Fruit fly (Drosophila melanogaster) whole organism, embryonic: ENCODE measurements around the gene Cys.

ENCODE experiments used
- ATbp ChIP-seq: fragments of 200-800 bp; sonication (Bioruptor generic); optimal IDR thresholded peaks from 2 replicates; lab custom pipeline; 2017; ENCODE audit warnings: missing biosample characterization, mild to moderate bottlenecking, missing genetic modification characterization, missing genetic modification reagents
- Abd-B ChIP-seq: fragments of 200-800 bp; sonication (Bioruptor generic); optimal IDR thresholded peaks from 2 replicates; lab custom pipeline; 2018; ENCODE audit warnings: missing biosample characterization, mild to moderate bottlenecking, missing genetic modification characterization, moderate library complexity
- CG10321 ChIP-seq: fragments of 200-800 bp; sonication (Bioruptor generic); IDR thresholded peaks from 2 replicates; pipeline ENCODE4 v1.3.6; 2022; ENCODE audit warnings: missing biosample characterization, missing genetic modification characterization
- CG11093 ChIP-seq: fragments of 200-800 bp; sonication (Bioruptor generic); IDR thresholded peaks from 3 replicates; pipeline ENCODE4 v1.3.6; 2022; ENCODE audit warnings: missing biosample characterization, missing genetic modification characterization
- CG11504 ChIP-seq: fragments of 200-800 bp; sonication (Bioruptor generic); optimal IDR thresholded peaks from 3 replicates; lab custom pipeline; 2019; ENCODE audit warnings: missing biosample characterization, mild to moderate bottlenecking, missing genetic modification characterization, moderate library complexity
- CG12104 ChIP-seq: fragments of 200-800 bp; sonication (Bioruptor generic); optimal IDR thresholded peaks from 3 replicates; lab custom pipeline; 2016; ENCODE audit warnings: missing biosample characterization, missing genetic modification characterization
- CG12219 ChIP-seq: fragments of 200-800 bp; sonication (Bioruptor generic); optimal IDR thresholded peaks from 3 replicates; lab custom pipeline; 2018; ENCODE audit warnings: missing biosample characterization, mild to moderate bottlenecking, missing genetic modification characterization
- CG1602 ChIP-seq: fragments of 200-800 bp; sonication (Bioruptor generic); optimal IDR thresholded peaks from 3 replicates; lab custom pipeline; 2016; ENCODE audit warnings: missing biosample characterization, missing genetic modification characterization
- CG18262 ChIP-seq: fragments of 200-800 bp; optimal IDR thresholded peaks from 3 replicates; lab custom pipeline; 2019; ENCODE audit warnings: missing biosample characterization, mild to moderate bottlenecking, missing genetic modification characterization, moderate library complexity
- CG2712 ChIP-seq: fragments of 200-800 bp; optimal IDR thresholded peaks from 3 replicates; lab custom pipeline; 2019; ENCODE audit warnings: missing biosample characterization, mild to moderate bottlenecking, missing genetic modification characterization, moderate library complexity
- CG30403 ChIP-seq: fragments of 200-800 bp; sonication (Bioruptor generic); optimal IDR thresholded peaks from 3 replicates; lab custom pipeline; 2016; ENCODE audit warnings: missing biosample characterization, missing genetic modification characterization
- CG3163 ChIP-seq: fragments of 200-800 bp; sonication (Bioruptor generic); optimal IDR thresholded peaks from 3 replicates; lab custom pipeline; 2016; ENCODE audit warnings: missing biosample characterization, missing genetic modification characterization
- CG3847 ChIP-seq: fragments of 200-800 bp; sonication (Bioruptor generic); IDR thresholded peaks from 2 replicates; pipeline ENCODE4 v1.3.6; 2022; ENCODE audit warnings: missing biosample characterization, missing genetic modification characterization
- CG6175 ChIP-seq: fragments of 200-800 bp; sonication (Bioruptor generic); IDR thresholded peaks from 3 replicates; pipeline ENCODE4 v1.3.6; 2022; ENCODE audit warnings: missing biosample characterization, missing genetic modification characterization
- CG6689 ChIP-seq: fragments of 200-800 bp; sonication (Bioruptor generic); IDR thresholded peaks from 2 replicates; pipeline ENCODE4 v1.3.6; 2022; ENCODE audit warnings: missing biosample characterization, missing genetic modification characterization
- CG6854 ChIP-seq: fragments of 200-800 bp; sonication (Bioruptor generic); optimal IDR thresholded peaks from 3 replicates; lab custom pipeline; 2017; ENCODE audit warnings: missing biosample characterization, mild to moderate bottlenecking, missing genetic modification characterization
- CG8290 ChIP-seq, 3 experiments: fragments of 200-800 bp; sonication (Bioruptor generic); optimal IDR thresholded peaks; 2 replicates each; lab custom pipeline; 2016 to 2019; ENCODE audit warnings: missing biosample characterization in 3 of 3, missing genetic modification characterization in 3 of 3, mild to moderate bottlenecking in 2 of 3, moderate library complexity in 1 of 3
- Fer1 ChIP-seq: fragments of 200-800 bp; sonication (Bioruptor generic); optimal IDR thresholded peaks from 2 replicates; lab custom pipeline; 2017; ENCODE audit warnings: missing biosample characterization, mild to moderate bottlenecking, missing genetic modification characterization
- HHEX ChIP-seq: fragments of 200-800 bp; sonication (Bioruptor generic); optimal IDR thresholded peaks from 3 replicates; lab custom pipeline; 2017; ENCODE audit warnings: missing biosample characterization, mild to moderate bottlenecking, missing genetic modification characterization, missing genetic modification reagents
- HLHmδ ChIP-seq: fragments of 200-800 bp; sonication (Bioruptor generic); optimal IDR thresholded peaks from 2 replicates; lab custom pipeline; 2018; ENCODE audit warnings: missing biosample characterization, mild to moderate bottlenecking, missing genetic modification characterization, moderate library complexity
- Hand ChIP-seq: fragments of 200-800 bp; sonication (Bioruptor generic); optimal IDR thresholded peaks from 2 replicates; lab custom pipeline; 2017; ENCODE audit warnings: mild to moderate bottlenecking, missing biosample characterization, missing genetic modification reagents, missing genetic modification characterization
- Mad ChIP-seq: fragments of 200-800 bp; sonication (Bioruptor generic); optimal IDR thresholded peaks from 2 replicates; lab custom pipeline; 2016; ENCODE audit warnings: missing biosample characterization, missing genetic modification characterization
- Sox102F ChIP-seq: fragments of 200-800 bp; sonication (Bioruptor generic); optimal IDR thresholded peaks from 2 replicates; lab custom pipeline; 2018; ENCODE audit warnings: missing biosample characterization, mild to moderate bottlenecking, missing genetic modification characterization, moderate library complexity
- Spps ChIP-seq: fragments of 200-800 bp; sonication (Bioruptor generic); optimal IDR thresholded peaks from 2 replicates; lab custom pipeline; 2018; ENCODE audit warnings: missing biosample characterization, mild to moderate bottlenecking, missing genetic modification characterization
- Trl ChIP-seq, 3 experiments: fragments of >200 bp in 2 of 3; fragments of 200-800 bp in 1 of 3; sonication (Bioruptor generic) in 1 of 3; optimal IDR thresholded peaks; 2 replicates in 1 of 3; 3 replicates in 2 of 3; lab custom pipeline; 2016 to 2017; ENCODE audit warnings: missing biosample characterization in 1 of 3, missing genetic modification characterization in 1 of 3
- YL-1 ChIP-seq: fragments of 200-800 bp; sonication (Bioruptor generic); optimal IDR thresholded peaks from 3 replicates; lab custom pipeline; 2017; ENCODE audit warnings: missing biosample characterization, mild to moderate bottlenecking, missing genetic modification characterization
- al ChIP-seq: fragments of 200-800 bp; sonication (Bioruptor generic); IDR thresholded peaks from 2 replicates; pipeline ENCODE4 v1.3.6; 2022; ENCODE audit warnings: missing biosample characterization, missing genetic modification characterization
- cg ChIP-seq: fragments of 200-800 bp; sonication (Bioruptor generic); optimal IDR thresholded peaks from 3 replicates; lab custom pipeline; 2019; ENCODE audit warnings: missing biosample characterization, mild to moderate bottlenecking, missing genetic modification characterization, moderate library complexity
- chm ChIP-seq: fragments of 200-800 bp; sonication (Bioruptor generic); IDR thresholded peaks from 2 replicates; pipeline ENCODE4 v1.3.6; 2022; ENCODE audit warnings: missing biosample characterization, missing genetic modification characterization
- crp ChIP-seq, 2 experiments: fragments of 200-800 bp; sonication (Bioruptor generic); optimal IDR thresholded peaks; 2 replicates in 1 of 2; 3 replicates in 1 of 2; lab custom pipeline; 2017; ENCODE audit warnings: missing biosample characterization in 2 of 2, missing genetic modification characterization in 2 of 2, mild to moderate bottlenecking in 1 of 2, moderate library complexity in 1 of 2
- dysf ChIP-seq: fragments of 200-800 bp; sonication (Bioruptor generic); IDR thresholded peaks from 3 replicates; pipeline ENCODE4 v1.3.6; 2022; ENCODE audit warnings: missing biosample characterization, missing genetic modification characterization
- emc ChIP-seq: fragments of 200-800 bp; sonication (Bioruptor generic); optimal IDR thresholded peaks from 2 replicates; lab custom pipeline; 2016; ENCODE audit warnings: missing biosample characterization, missing genetic modification characterization
- exex ChIP-seq: fragments of 200-800 bp; sonication (Bioruptor generic); optimal IDR thresholded peaks from 4 replicates; lab custom pipeline; 2018; ENCODE audit warnings: missing biosample characterization, mild to moderate bottlenecking, missing genetic modification characterization, moderate library complexity
- fd96Cb ChIP-seq: fragments of 200-800 bp; sonication (Bioruptor generic); optimal IDR thresholded peaks from 2 replicates; lab custom pipeline; 2018; ENCODE audit warnings: missing biosample characterization, mild to moderate bottlenecking, missing genetic modification characterization, moderate library complexity
- gem ChIP-seq: fragments of 200-800 bp; sonication (Bioruptor generic); optimal IDR thresholded peaks from 2 replicates; lab custom pipeline; 2019; ENCODE audit warnings: missing biosample characterization, mild to moderate bottlenecking, missing genetic modification characterization, moderate library complexity
- lab ChIP-seq: fragments of 200-800 bp; sonication (Bioruptor generic); optimal IDR thresholded peaks from 3 replicates; lab custom pipeline; 2017; ENCODE audit warnings: missing biosample characterization, missing genetic modification characterization, mild to moderate bottlenecking, moderate library complexity, missing genetic modification reagents
- mam ChIP-seq: fragments of 200-800 bp; sonication (Bioruptor generic); optimal IDR thresholded peaks from 3 replicates; lab custom pipeline; 2016; ENCODE audit warnings: missing biosample characterization, missing genetic modification characterization
- nmo ChIP-seq: fragments of 200-800 bp; sonication (Bioruptor generic); optimal IDR thresholded peaks from 2 replicates; lab custom pipeline; 2018; ENCODE audit warnings: missing biosample characterization, mild to moderate bottlenecking, missing genetic modification characterization, moderate library complexity
- peb ChIP-seq: fragments of 200-800 bp; sonication (Bioruptor generic); IDR thresholded peaks from 2 replicates; pipeline ENCODE4 v1.3.6; 2022; ENCODE audit warnings: missing biosample characterization, missing genetic modification characterization
- pros ChIP-seq: fragments of 200-800 bp; sonication (Bioruptor generic); optimal IDR thresholded peaks from 3 replicates; lab custom pipeline; 2019; ENCODE audit warnings: missing biosample characterization, mild to moderate bottlenecking, missing genetic modification characterization, moderate library complexity
- sens ChIP-seq: fragments of 200-800 bp; sonication (Bioruptor generic); peaks from one replicate; lab custom pipeline; 2016; ENCODE audit warnings: missing biosample characterization, missing genetic modification characterization
- stc ChIP-seq: fragments of 200-800 bp; sonication (Bioruptor generic); IDR thresholded peaks from 2 replicates; pipeline ENCODE4 v1.3.6; 2022; ENCODE audit warnings: missing biosample characterization, missing genetic modification characterization
- tgo ChIP-seq: fragments of 200-800 bp; sonication (Bioruptor generic); IDR thresholded peaks from 3 replicates; pipeline ENCODE4 v1.3.6; 2022; ENCODE audit warnings: missing biosample characterization, missing genetic modification characterization
- tin ChIP-seq: fragments of 200-800 bp; sonication (Bioruptor generic); optimal IDR thresholded peaks from 3 replicates; lab custom pipeline; 2016; ENCODE audit warnings: missing biosample characterization, missing genetic modification characterization
- toy ChIP-seq: fragments of 200-800 bp; sonication (Bioruptor generic); IDR thresholded peaks from 2 replicates; pipeline ENCODE4 v1.3.6; 2022; ENCODE audit warnings: missing biosample characterization, missing genetic modification characterization
- trh ChIP-seq: fragments of 200-800 bp; sonication (Bioruptor generic); optimal IDR thresholded peaks from 2 replicates; lab custom pipeline; 2016; ENCODE audit warnings: missing biosample characterization, missing genetic modification characterization
- tup ChIP-seq: fragments of 200-800 bp; sonication (Bioruptor generic); optimal IDR thresholded peaks from 2 replicates; lab custom pipeline; 2016; ENCODE audit warnings: missing biosample characterization, mild to moderate bottlenecking, missing genetic modification characterization, moderate library complexity
- z ChIP-seq: fragments of 200-800 bp; sonication (Bioruptor generic); IDR thresholded peaks from 3 replicates; pipeline ENCODE4 v1.3.6; 2022; ENCODE audit warnings: missing biosample characterization, missing genetic modification characterization

Gene Cys

DNA sequence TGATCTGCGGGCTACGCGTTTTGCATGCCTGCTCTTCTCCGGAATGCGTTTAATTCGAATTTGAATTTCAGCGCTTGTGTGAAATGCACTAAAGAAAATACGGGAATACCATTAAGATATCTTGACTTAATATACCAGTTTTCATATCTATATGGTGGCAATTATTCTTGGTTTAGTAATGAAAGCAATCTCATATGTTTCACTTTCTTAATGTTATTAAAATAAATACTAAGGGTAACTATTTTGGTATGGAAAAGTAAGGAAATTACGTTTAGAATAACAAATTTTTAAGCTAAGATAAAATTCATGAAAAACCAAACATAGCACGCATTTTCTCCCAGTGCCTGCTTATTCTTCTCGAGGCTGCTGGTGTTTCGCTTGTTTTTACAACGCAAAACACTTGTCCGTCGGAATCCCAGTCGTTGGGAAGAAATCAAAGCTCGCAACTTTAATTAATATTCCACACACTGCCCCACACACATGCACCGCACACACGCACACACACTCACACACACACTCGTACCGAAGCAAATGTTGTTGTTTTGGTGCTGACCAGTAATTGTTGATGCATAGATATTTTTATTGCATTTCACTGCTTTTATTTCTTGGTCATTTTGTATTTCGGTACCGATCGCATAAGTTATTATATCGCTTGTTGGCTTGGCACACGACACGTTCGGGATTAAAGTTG is 8.5 kb upstream of the Cys start (continued):
- TF ChIP-seq Spps (tag; lab: Kevin White, UChicago): no peak
- TF ChIP-seq nmo (GFP tag; lab: Kevin White, UChicago): peak; percentile 46
- 0 out of 2 replicates have a peak, but pooled peaks have one; percentile 6 for TF ChIP-seq CG3847 (GFP tag; lab: Robert Waterston, UW)
- TF ChIP-seq lab (GFP tag; lab: Kevin White, UChicago): peak; percentile 5
- TF ChIP-seq CG12104 (GFP tag; lab: Kevin White, UChicago): no peak
- TF ChIP-seq Mad: no peak
- no peak for TF ChIP-seq exex (tag; lab: Kevin White, UChicago)
- peak; percentile 22 for TF ChIP-seq ATbp (GFP tag; lab: Kevin White, UChicago)
- no peak for TF ChIP-seq mam (GFP tag; lab: Kevin White, UChicago)
- TF ChIP-seq CG6175: no peak
- TF ChIP-seq z: no peak
- TF ChIP-seq cg (GFP tag; lab: Kevin White, UChicago): peak; percentile 38
- no peak for TF ChIP-seq Hand (GFP tag; lab: Kevin White, UChicago)
- peak; percentile 30 for TF ChIP-seq fd96Cb
- TF ChIP-seq CG2712 (tag; lab: Kevin White, UChicago): peak; percentile 41
- TF ChIP-seq CG8290 (GFP tag; optimal IDR thresholded peaks at IDR 0.05; lab: Kevin White, UChicago): no peak
- no peak for TF ChIP-seq CG8290 (tag; optimal IDR thresholded peaks at IDR 0.05; lab: Kevin White, UChicago)
- TF ChIP-seq Sox102F (GFP tag; lab: Kevin White, UChicago): peak; percentile 57
- TF ChIP-seq toy (GFP tag; lab: Robert Waterston, UW): no peak
- TF ChIP-seq tin (GFP tag; lab: Kevin White, UChicago): no peak
- TF ChIP-seq CG11093 (GFP tag; lab: Robert Waterston, UW): no peak
- no peak for TF ChIP-seq pros (GFP tag; lab: Kevin White, UChicago)
- TF ChIP-seq dysf: 0 out of 3 replicates have a peak, but pooled peaks have one; percentile 31
- TF ChIP-seq al (GFP tag; lab: Robert Waterston, UW): no peak; the same call in 1 of the 2 replicates
- peak; percentile 61 for TF ChIP-seq sens (GFP tag; lab: Kevin White, UChicago)
- no peak for TF ChIP-seq emc (GFP tag; lab: Kevin White, UChicago)
- peak; percentile 39; the same call in 1 of the 2 replicates for TF ChIP-seq CG6689 (GFP tag; lab: Robert Waterston, UW)
- no peak for TF ChIP-seq CG10321
- TF ChIP-seq HLHmδ (GFP tag; lab: Kevin White, UChicago): no peak
- no peak for TF ChIP-seq peb (GFP tag; lab: Robert Waterston, UW)
- no peak for TF ChIP-seq stc (GFP tag; lab: Robert Waterston, UW)
- TF ChIP-seq HHEX (GFP tag; lab: Kevin White, UChicago): no peak
- TF ChIP-seq CG12219 (GFP tag; lab: Kevin White, UChicago): no peak
- TF ChIP-seq Fer1: no peak
- no peak for TF ChIP-seq Abd-B
- no peak for TF ChIP-seq CG6854 (GFP tag; lab: Kevin White, UChicago)
- TF ChIP-seq CG18262: peak; percentile 44
- TF ChIP-seq CG1602: no peak
- peak; percentile 45 for TF ChIP-seq CG11504 (tag; lab: Kevin White, UChicago)
- TF ChIP-seq crp (GFP tag; optimal IDR thresholded peaks at IDR 0.05; lab: Kevin White, UChicago): no peak
- TF ChIP-seq CG3163 (GFP tag; lab: Kevin White, UChicago): no peak
- TF ChIP-seq tup (GFP tag; lab: Kevin White, UChicago): no peak
- peak; percentile 3 for TF ChIP-seq CG30403
- TF ChIP-seq chm: no peak
- 0 out of 3 replicates have a peak, but pooled peaks have one; percentile 17 for TF ChIP-seq tgo (GFP tag; lab: Robert Waterston, UW)
- TF ChIP-seq gem (tag; lab: Kevin White, UChicago): peak; percentile 63
- no peak for TF ChIP-seq trh (GFP tag; lab: Kevin White, UChicago)
- TF ChIP-seq YL-1 (GFP tag; lab: Kevin White, UChicago): no peak
- TF ChIP-seq Trl (optimal IDR thresholded peaks at IDR 0.05; lab: Kevin White, UChicago): no peak
- TF ChIP-seq Trl (GFP tag; optimal IDR thresholded peaks at IDR 0.05; lab: Kevin White, UChicago): no peak
- TF ChIP-seq, all 482 proteins: peak for 52
